Worm (Caenorhabditis elegans) whole organism, L4 larva: Measurements from ENCODE around the gene clec-232.

Experiments used
- mdl-1 ChIP-seq, 2 experiments: fragments of 150-350 bp in 1 of 2; sonication (generic microtip) in 1 of 2; optimal IDR thresholded peaks; 2 replicates each; lab custom pipeline; 2014 to 2017; ENCODE audit warnings: missing biosample characterization in 2 of 2, missing genetic modification characterization in 2 of 2
- tag-97 ChIP-seq: fragments of 200-800 bp; sonication (Bioruptor generic); IDR thresholded peaks from 2 replicates; pipeline ENCODE4 v1.3.6; 2022; ENCODE audit warnings: missing genetic modification characterization, missing compliant biosample characterization

DNA sequence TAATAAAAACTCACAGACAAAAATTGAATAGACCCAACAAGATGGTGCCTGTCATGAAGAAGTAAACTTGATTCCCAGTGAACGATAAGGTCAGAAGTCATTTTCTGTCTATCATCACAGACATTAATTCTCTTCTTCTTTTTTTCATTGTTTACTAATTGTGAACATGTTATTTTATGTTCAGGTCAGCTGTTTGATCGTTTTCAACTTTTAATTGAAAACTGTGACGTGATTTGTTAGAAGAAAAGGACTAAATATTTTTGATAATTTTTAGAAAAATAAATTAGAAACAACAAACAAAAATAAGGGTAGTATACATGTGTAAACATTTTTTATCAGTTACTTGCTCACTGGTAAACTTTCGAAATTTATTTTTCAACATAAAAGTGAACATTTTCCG lies 6.3 kb upstream of the clec-232 start, which contains the start of gene F36G9.7:
- TF ChIP-seq tag-97 (GFP tag; lab: Robert Waterston, UW) = no peak
- no peak for TF ChIP-seq mdl-1 (tag; optimal IDR thresholded peaks at IDR 0.05; lab: Kevin White, UChicago)
